Fruit fly (Drosophila melanogaster) whole organism, prepupa: ENCODE data around the gene chp.

Experiments used
- CG15336 ChIP-seq: fragments of 200-800 bp; sonication (Bioruptor generic); IDR thresholded peaks from 2 replicates; pipeline ENCODE4 v1.3.6; 2022; ENCODE audit warnings: missing biosample characterization, missing genetic modification characterization
- CG6163 ChIP-seq: fragments of 200-800 bp; sonication (Bioruptor generic); IDR thresholded peaks from 3 replicates; pipeline ENCODE4 v1.3.6; 2022; ENCODE audit warnings: missing biosample characterization, missing genetic modification characterization
- CG6792 ChIP-seq: fragments of 200-800 bp; sonication (Bioruptor generic); optimal IDR thresholded peaks from 3 replicates; lab custom pipeline; 2016; ENCODE audit warnings: missing biosample characterization, missing genetic modification characterization
- CG6854 ChIP-seq: fragments of 200-800 bp; sonication (Bioruptor generic); optimal IDR thresholded peaks from 2 replicates; lab custom pipeline; 2017; ENCODE audit warnings: missing biosample characterization, mild to moderate bottlenecking, missing genetic modification characterization
- CG8319 ChIP-seq: fragments of 200-800 bp; sonication (Bioruptor generic); optimal IDR thresholded peaks from 3 replicates; lab custom pipeline; 2016; ENCODE audit warnings: missing biosample characterization, missing genetic modification characterization
- Eip78C ChIP-seq: fragments of 200-800 bp; sonication (Bioruptor generic); peaks from one replicate; lab custom pipeline; 2016; ENCODE audit warnings: missing biosample characterization, missing genetic modification characterization
- Ets96B ChIP-seq: fragments of 200-800 bp; optimal IDR thresholded peaks from 2 replicates; lab custom pipeline; 2019; ENCODE audit warnings: missing biosample characterization, mild to moderate bottlenecking, missing genetic modification characterization, moderate library complexity
- Hr38 ChIP-seq: sonication (Bioruptor generic); optimal IDR thresholded peaks from 2 replicates; lab custom pipeline; 2016; ENCODE audit warnings: missing biosample characterization, missing genetic modification characterization
- OdsH ChIP-seq: fragments of 200-800 bp; sonication (Bioruptor generic); optimal IDR thresholded peaks from 3 replicates; lab custom pipeline; 2016; ENCODE audit warnings: missing biosample characterization, missing genetic modification characterization
- Sox102F ChIP-seq: fragments of 200-800 bp; sonication (Bioruptor generic); optimal IDR thresholded peaks from 2 replicates; lab custom pipeline; 2016; ENCODE audit warnings: missing biosample characterization, mild to moderate bottlenecking, missing genetic modification characterization
- net ChIP-seq: fragments of 200-800 bp; sonication (Bioruptor generic); optimal IDR thresholded peaks from 3 replicates; lab custom pipeline; 2016; ENCODE audit warnings: missing biosample characterization, missing genetic modification characterization
- salr ChIP-seq, 2 experiments: fragments of 200-800 bp; sonication (Bioruptor generic); optimal IDR thresholded peaks; 3 replicates each; lab custom pipeline; 2016 to 2018; ENCODE audit warnings: missing biosample characterization in 2 of 2, missing genetic modification characterization in 2 of 2, mild to moderate bottlenecking in 1 of 2
- ss ChIP-seq, 2 experiments: fragments of 200-800 bp; sonication (Bioruptor generic); optimal IDR thresholded peaks; 2 replicates in 1 of 2; 3 replicates in 1 of 2; lab custom pipeline; 2017 to 2018; ENCODE audit warnings: mild to moderate bottlenecking in 2 of 2, missing biosample characterization in 2 of 2, missing genetic modification characterization in 2 of 2, moderate library complexity in 1 of 2

DNA sequence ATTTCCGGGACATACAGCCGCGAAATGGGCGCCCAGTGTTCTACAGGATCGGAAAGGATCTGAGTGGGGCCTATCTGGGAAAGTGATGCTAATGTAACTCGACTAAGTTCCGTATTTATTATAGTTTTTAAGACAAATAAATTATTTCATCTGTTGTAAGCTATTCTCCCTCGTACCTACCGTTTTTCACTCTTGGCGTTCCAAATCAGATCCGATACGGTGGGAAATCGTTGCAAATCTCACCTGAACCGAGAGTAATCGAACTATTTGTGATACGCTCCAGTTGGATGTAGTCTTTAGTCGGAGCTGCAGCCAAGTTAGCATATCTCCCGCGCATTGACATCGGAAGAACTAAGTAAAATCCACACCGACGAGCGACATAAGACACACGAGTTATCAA is 49.4 kb upstream of the chp start, which contains the start of gene CAH16:
- TF ChIP-seq Ets96B (no peak), Eip78C (GFP tag; lab: Kevin White, UChicago) (no peak), CG6854 (GFP tag; lab: Kevin White, UChicago) (no peak), salr (GFP tag; optimal IDR thresholded peaks at IDR 0.05; lab: Kevin White, UChicago) (no peak), CG15336 (GFP tag; lab: Robert Waterston, UW) (no peak), CG6163 (GFP tag; lab: Robert Waterston, UW) (no peak), net (no peak), ss (GFP tag; optimal IDR thresholded peaks at IDR 0.05; lab: Kevin White, UChicago) (no peak), CG6792 (GFP tag; lab: Kevin White, UChicago) (no peak), OdsH (no peak), Sox102F (GFP tag; lab: Kevin White, UChicago) (no peak), Hr38 (GFP tag; lab: Kevin White, UChicago) (no peak), CG8319 (GFP tag; lab: Kevin White, UChicago) (no peak)
